Fruit fly (Drosophila melanogaster) whole organism, embryonic: ENCODE data around the gene Urm1.

Source experiments
- Ada2b ChIP-seq: fragments of 200-800 bp; sonication (Bioruptor generic); IDR thresholded peaks from 2 replicates; pipeline ENCODE4 v1.3.6; 2022; ENCODE audit warnings: missing biosample characterization, missing genetic modification characterization
- Adf1 ChIP-seq: fragments of 200-800 bp; sonication (Bioruptor generic); IDR thresholded peaks from 2 replicates; pipeline ENCODE4 v1.3.6; 2022; ENCODE audit warnings: missing biosample characterization, missing genetic modification characterization
- CG10366 ChIP-seq: fragments of 200-800 bp; sonication (Bioruptor generic); IDR thresholded peaks from 2 replicates; pipeline ENCODE4 v1.3.6; 2022; ENCODE audit warnings: missing biosample characterization, missing genetic modification characterization
- CG10654 ChIP-seq: fragments of 200-800 bp; sonication (Bioruptor generic); optimal IDR thresholded peaks from 2 replicates; lab custom pipeline; 2016; ENCODE audit warnings: missing biosample characterization, missing genetic modification characterization
- CG10979 ChIP-seq: fragments of 200-800 bp; sonication (Bioruptor generic); optimal IDR thresholded peaks from 2 replicates; lab custom pipeline; 2018; ENCODE audit warnings: missing biosample characterization, mild to moderate bottlenecking, missing genetic modification characterization, moderate library complexity
- CG11504 ChIP-seq: fragments of 200-800 bp; sonication (Bioruptor generic); optimal IDR thresholded peaks from 3 replicates; lab custom pipeline; 2019; ENCODE audit warnings: missing biosample characterization, mild to moderate bottlenecking, missing genetic modification characterization, moderate library complexity
- CG11696 ChIP-seq: fragments of 200-800 bp; sonication (Bioruptor generic); IDR thresholded peaks from 2 replicates; pipeline ENCODE4 v1.3.6; 2022; ENCODE audit warnings: missing biosample characterization, missing genetic modification characterization
- CG12219 ChIP-seq: fragments of 200-800 bp; sonication (Bioruptor generic); optimal IDR thresholded peaks from 3 replicates; lab custom pipeline; 2018; ENCODE audit warnings: missing biosample characterization, mild to moderate bottlenecking, missing genetic modification characterization
- CG14441 ChIP-seq: fragments of 200-800 bp; sonication (Bioruptor generic); IDR thresholded peaks from 2 replicates; pipeline ENCODE4 v1.3.6; 2022; ENCODE audit warnings: missing biosample characterization, missing genetic modification characterization
- CG15011 ChIP-seq: fragments of 200-800 bp; sonication (Bioruptor generic); optimal IDR thresholded peaks from 3 replicates; lab custom pipeline; 2018; ENCODE audit warnings: missing biosample characterization, mild to moderate bottlenecking, missing genetic modification characterization
- CG18262 ChIP-seq: fragments of 200-800 bp; optimal IDR thresholded peaks from 3 replicates; lab custom pipeline; 2019; ENCODE audit warnings: missing biosample characterization, mild to moderate bottlenecking, missing genetic modification characterization, moderate library complexity
- CG2712 ChIP-seq: fragments of 200-800 bp; optimal IDR thresholded peaks from 3 replicates; lab custom pipeline; 2019; ENCODE audit warnings: missing biosample characterization, mild to moderate bottlenecking, missing genetic modification characterization, moderate library complexity
- CG34422 ChIP-seq: fragments of 200-800 bp; sonication (Bioruptor generic); IDR thresholded peaks from 3 replicates; pipeline ENCODE4 v1.3.6; 2022; ENCODE audit warnings: missing biosample characterization, missing genetic modification characterization
- CG4360 ChIP-seq: fragments of 200-800 bp; sonication (Bioruptor generic); IDR thresholded peaks from 2 replicates; pipeline ENCODE4 v1.3.6; 2022; ENCODE audit warnings: missing biosample characterization, missing genetic modification characterization
- CG4730 ChIP-seq: fragments of 200-800 bp; sonication (Bioruptor generic); IDR thresholded peaks from 2 replicates; pipeline ENCODE4 v1.3.6; 2022; ENCODE audit warnings: missing biosample characterization, missing genetic modification characterization
- CG7372 ChIP-seq: fragments of 200-800 bp; sonication (Bioruptor generic); IDR thresholded peaks from 2 replicates; pipeline ENCODE4 v1.3.6; 2022; ENCODE audit warnings: missing biosample characterization, missing genetic modification characterization
- CG7786 ChIP-seq: fragments of 200-800 bp; sonication (Bioruptor generic); optimal IDR thresholded peaks from 2 replicates; lab custom pipeline; 2016; ENCODE audit warnings: missing biosample characterization, missing genetic modification characterization
- CG8290 ChIP-seq, 3 experiments: fragments of 200-800 bp; sonication (Bioruptor generic); optimal IDR thresholded peaks; 2 replicates each; lab custom pipeline; 2016 to 2019; ENCODE audit warnings: missing biosample characterization in 3 of 3, missing genetic modification characterization in 3 of 3, mild to moderate bottlenecking in 2 of 3, moderate library complexity in 1 of 3
- CG8388 ChIP-seq: fragments of 200-800 bp; sonication (Bioruptor generic); optimal IDR thresholded peaks from 2 replicates; lab custom pipeline; 2019; ENCODE audit warnings: missing biosample characterization, mild to moderate bottlenecking, missing genetic modification characterization, moderate library complexity
- CG9932 ChIP-seq: fragments of 200-800 bp; sonication (Bioruptor generic); IDR thresholded peaks from 2 replicates; pipeline ENCODE4 v1.3.6; 2022; ENCODE audit warnings: missing biosample characterization, missing genetic modification characterization
- CTCF ChIP-seq: fragments of 200-800 bp; sonication (Bioruptor generic); optimal IDR thresholded peaks from 2 replicates; lab custom pipeline; 2017; ENCODE audit warnings: missing biosample characterization, mild to moderate bottlenecking, missing genetic modification characterization, moderate library complexity
- Camta ChIP-seq: fragments of 200-800 bp; sonication (Bioruptor generic); optimal IDR thresholded peaks from 2 replicates; lab custom pipeline; 2016; ENCODE audit warnings: missing biosample characterization, missing genetic modification characterization
- CkIIα-i1 ChIP-seq: fragments of 200-800 bp; sonication (Bioruptor generic); IDR thresholded peaks from 2 replicates; pipeline ENCODE4 v1.3.6; 2022; ENCODE audit warnings: missing biosample characterization, missing genetic modification characterization
- Elba2 ChIP-seq: fragments of 200-800 bp; sonication (Bioruptor generic); optimal IDR thresholded peaks from 3 replicates; lab custom pipeline; 2016; ENCODE audit warnings: missing biosample characterization, missing genetic modification characterization
- Fer1 ChIP-seq: fragments of 200-800 bp; sonication (Bioruptor generic); optimal IDR thresholded peaks from 2 replicates; lab custom pipeline; 2017; ENCODE audit warnings: missing biosample characterization, mild to moderate bottlenecking, missing genetic modification characterization
- Fer3 ChIP-seq: fragments of 200-800 bp; sonication (Bioruptor generic); optimal IDR thresholded peaks from 2 replicates; lab custom pipeline; 2018; ENCODE audit warnings: missing biosample characterization, mild to moderate bottlenecking, missing genetic modification characterization, moderate library complexity
- Gsc ChIP-seq: fragments of 200-800 bp; sonication (Bioruptor generic); IDR thresholded peaks from 2 replicates; pipeline ENCODE4 v1.3.6; 2022; ENCODE audit warnings: missing biosample characterization, missing genetic modification characterization
- Gug ChIP-seq: fragments of 200-800 bp; sonication (Bioruptor generic); IDR thresholded peaks from 4 replicates; pipeline ENCODE4 v1.3.6; 2022; ENCODE audit warnings: missing biosample characterization, missing genetic modification characterization
- HLH4C ChIP-seq: fragments of 200-800 bp; sonication (Bioruptor generic); IDR thresholded peaks from 3 replicates; pipeline ENCODE4 v1.3.6; 2022; ENCODE audit warnings: missing biosample characterization, missing genetic modification characterization; ENCODE audit not compliant: partially characterized antibody
- Hmx ChIP-seq: fragments of 200-800 bp; sonication (Bioruptor generic); optimal IDR thresholded peaks from 2 replicates; lab custom pipeline; 2016; ENCODE audit warnings: missing biosample characterization, missing genetic modification characterization
- Hr51 ChIP-seq, 2 experiments: fragments of 200-800 bp; sonication (Bioruptor generic); optimal IDR thresholded peaks; 2 replicates in 1 of 2; 3 replicates in 1 of 2; lab custom pipeline; 2016 to 2018; ENCODE audit warnings: missing biosample characterization in 2 of 2, missing genetic modification characterization in 2 of 2, mild to moderate bottlenecking in 1 of 2, moderate library complexity in 1 of 2
- Hsf ChIP-seq: fragments of 200-800 bp; sonication (Bioruptor generic); optimal IDR thresholded peaks from 3 replicates; lab custom pipeline; 2016; ENCODE audit warnings: missing biosample characterization, missing genetic modification characterization
- Mad ChIP-seq: fragments of 200-800 bp; sonication (Bioruptor generic); optimal IDR thresholded peaks from 2 replicates; lab custom pipeline; 2016; ENCODE audit warnings: missing biosample characterization, missing genetic modification characterization
- Med ChIP-seq: fragments of 200-800 bp; sonication (Bioruptor generic); peaks from one replicate; lab custom pipeline; 2016; ENCODE audit warnings: missing biosample characterization, missing genetic modification characterization, mild to moderate bottlenecking, inconsistent platforms, moderate library complexity
- Pdp1 ChIP-seq, 2 experiments: fragments of 200-800 bp; sonication (Bioruptor generic); optimal IDR thresholded peaks; 3 replicates each; lab custom pipeline; 2016; ENCODE audit warnings: missing biosample characterization in 2 of 2, missing genetic modification characterization in 2 of 2, mild to moderate bottlenecking in 1 of 2, moderate library complexity in 1 of 2
- Rfx ChIP-seq: fragments of 200-800 bp; sonication (Bioruptor generic); IDR thresholded peaks from 2 replicates; pipeline ENCODE4 v1.3.6; 2022; ENCODE audit warnings: missing biosample characterization, missing genetic modification characterization
- Xrp1 ChIP-seq: fragments of 200-800 bp; sonication (Bioruptor generic); IDR thresholded peaks from 2 replicates; pipeline ENCODE4 v1.3.6; 2022; ENCODE audit warnings: missing biosample characterization, missing genetic modification characterization
- ase ChIP-seq: fragments of 200-800 bp; sonication (Bioruptor generic); IDR thresholded peaks from 3 replicates; pipeline ENCODE4 v1.3.6; 2022; ENCODE audit warnings: missing biosample characterization, missing genetic modification characterization
- bcd ChIP-seq: fragments of 200-800 bp; sonication (Bioruptor generic); optimal IDR thresholded peaks from 2 replicates; lab custom pipeline; 2017; ENCODE audit warnings: missing biosample characterization, mild to moderate bottlenecking, missing genetic modification characterization
- gcm2 ChIP-seq: fragments of 200-800 bp; sonication (Bioruptor generic); optimal IDR thresholded peaks from 2 replicates; lab custom pipeline; 2016; ENCODE audit warnings: missing biosample characterization, missing genetic modification characterization
- ind ChIP-seq: fragments of 200-800 bp; sonication (Bioruptor generic); optimal IDR thresholded peaks from 3 replicates; lab custom pipeline; 2016; ENCODE audit warnings: missing biosample characterization, missing genetic modification characterization
- jing ChIP-seq: fragments of 200-800 bp; sonication (Bioruptor generic); optimal IDR thresholded peaks from 2 replicates; lab custom pipeline; 2018; ENCODE audit warnings: missing biosample characterization, mild to moderate bottlenecking, missing genetic modification characterization
- onecut ChIP-seq: fragments of 200-800 bp; sonication (Bioruptor generic); IDR thresholded peaks from 2 replicates; pipeline ENCODE4 v1.3.6; 2022; ENCODE audit warnings: missing biosample characterization, missing genetic modification characterization
- phol ChIP-seq: fragments of 200-800 bp; sonication (Bioruptor generic); optimal IDR thresholded peaks from 3 replicates; lab custom pipeline; 2018; ENCODE audit warnings: missing biosample characterization, mild to moderate bottlenecking, missing genetic modification characterization, moderate library complexity
- row ChIP-seq: fragments of 200-800 bp; sonication (Bioruptor generic); IDR thresholded peaks from 3 replicates; pipeline ENCODE4 v1.3.6; 2022; ENCODE audit warnings: missing biosample characterization, missing genetic modification characterization
- sens ChIP-seq: fragments of 200-800 bp; sonication (Bioruptor generic); peaks from one replicate; lab custom pipeline; 2016; ENCODE audit warnings: missing biosample characterization, missing genetic modification characterization
- sens-2 ChIP-seq: fragments of 200-800 bp; sonication (Bioruptor generic); IDR thresholded peaks from 2 replicates; pipeline ENCODE4 v1.3.6; 2022; ENCODE audit warnings: missing biosample characterization, missing genetic modification characterization
- slbo ChIP-seq: fragments of 200-800 bp; sonication (Bioruptor generic); IDR thresholded peaks from 2 replicates; pipeline ENCODE4 v1.3.6; 2022; ENCODE audit warnings: missing biosample characterization, missing genetic modification characterization
- zen2 ChIP-seq: fragments of 200-800 bp; sonication (Bioruptor generic); IDR thresholded peaks from 3 replicates; pipeline ENCODE4 v1.3.6; 2022; ENCODE audit warnings: missing biosample characterization, missing genetic modification characterization; ENCODE audit not compliant: partially characterized antibody

Urm1 gene

dm6 chr3L:7633619-7634018, 6.6 kb downstream of the Urm1 start:
- TF ChIP-seq Gsc (GFP tag; lab: Robert Waterston, UW) (no peak), slbo (GFP tag; lab: Robert Waterston, UW) (peak; percentile 34; the same call in 1 of the 2 replicates), Med (GFP tag; lab: Kevin White, UChicago) (peak; percentile 7), Ada2b (GFP tag; lab: Robert Waterston, UW) (peak; percentile 32; the same call in 1 of the 2 replicates), CG34422 (GFP tag; lab: Robert Waterston, UW) (no peak), CG8290 (GFP tag; optimal IDR thresholded peaks at IDR 0.05; lab: Kevin White, UChicago) (no peak), CG8290 (tag; optimal IDR thresholded peaks at IDR 0.05; lab: Kevin White, UChicago) (no peak), Fer1 (GFP tag; lab: Kevin White, UChicago) (no peak), Camta (no peak), CG10366 (GFP tag; lab: Robert Waterston, UW) (peak; percentile 37; the same call in 1 of the 2 replicates), CG2712 (no peak), onecut (GFP tag; lab: Robert Waterston, UW) (peak; percentile 12; the same call in 1 of the 2 replicates), row (0 out of 3 replicates have a peak, but pooled peaks have one; percentile 11), Pdp1 (GFP tag; optimal IDR thresholded peaks at IDR 0.05; lab: Kevin White, UChicago) (peak in 1 of 2 experiments; percentile 40), CG9932 (peak; percentile 17; the same call in 1 of the 2 replicates), CG4730 (no peak)

dm6 chr3L:7632540-7633263, 7.5 kb downstream of the Urm1 start:
- TF ChIP-seq CG15011 (GFP tag; lab: Kevin White, UChicago) (no peak), ase (GFP tag; lab: Robert Waterston, UW) (no peak), phol (tag; lab: Kevin White, UChicago) (peak; percentile 21), CG4360 (GFP tag; lab: Robert Waterston, UW) (peak; percentile 78), Hmx (GFP tag; lab: Kevin White, UChicago) (no peak), jing (GFP tag; lab: Kevin White, UChicago) (no peak), CkIIα-i1 (no peak), bcd (GFP tag; lab: Kevin White, UChicago) (no peak), CG11504 (tag; lab: Kevin White, UChicago) (peak; percentile 4), Mad (GFP tag; lab: Kevin White, UChicago) (no peak), Hsf (no peak), HLH4C (GFP tag; lab: Robert Waterston, UW) (no peak), ind (no peak), Adf1 (no peak), gcm2 (GFP tag; lab: Kevin White, UChicago) (no peak), CG18262 (tag; lab: Kevin White, UChicago) (peak; percentile 21), CG14441 (GFP tag; lab: Robert Waterston, UW) (0 out of 2 replicates have a peak, but pooled peaks have one; percentile 19), CG11696 (no peak), CG8388 (GFP tag; lab: Kevin White, UChicago) (peak; percentile 17), Fer3 (no peak), row (peak; percentile 22; the same call in 1 of the 3 replicates), Elba2 (no peak), CG2712 (peak; percentile 37), Gug (GFP tag; lab: Robert Waterston, UW) (no peak), Hr51 (GFP tag; optimal IDR thresholded peaks at IDR 0.05; lab: Kevin White, UChicago) (no peak), CG10366 (GFP tag; lab: Robert Waterston, UW) (no peak), Xrp1 (0 out of 2 replicates have a peak, but pooled peaks have one; percentile 23), CTCF (GFP tag; lab: Kevin White, UChicago) (no peak), Rfx (GFP tag; lab: Robert Waterston, UW) (no peak), CG10654 (GFP tag; lab: Kevin White, UChicago) (no peak), sens (peak; percentile 79), CG10979 (peak; percentile 15), zen2 (GFP tag; lab: Robert Waterston, UW) (no peak), sens-2 (GFP tag; lab: Robert Waterston, UW) (no peak), CG7786 (GFP tag; lab: Kevin White, UChicago) (no peak), CG12219 (GFP tag; lab: Kevin White, UChicago) (no peak), CG7372 (GFP tag; lab: Robert Waterston, UW) (no peak)
